Worm (Caenorhabditis elegans) whole organism, mixed stage, embryonic: ENCODE data around the gene Y38H8A.1.

Source experiments
- blmp-1 ChIP-seq: fragments of 150-350 bp; optimal IDR thresholded peaks from 2 replicates; lab custom pipeline; 2014; ENCODE audit warnings: missing biosample characterization, missing genetic modification characterization
- elt-3 ChIP-seq: fragments of 150-350 bp; optimal IDR thresholded peaks from 2 replicates; lab custom pipeline; 2014; ENCODE audit warnings: missing biosample characterization, missing genetic modification characterization
- nhr-12 ChIP-seq: fragments of 150-350 bp; optimal IDR thresholded peaks from 2 replicates; lab custom pipeline; 2014; ENCODE audit warnings: missing biosample characterization, missing genetic modification characterization
- nhr-237 ChIP-seq: fragments of 150-350 bp; optimal IDR thresholded peaks from 2 replicates; lab custom pipeline; 2014; ENCODE audit warnings: missing biosample characterization, missing genetic modification characterization
- nhr-28 ChIP-seq: fragments of 150-350 bp; optimal IDR thresholded peaks from 2 replicates; lab custom pipeline; 2014; ENCODE audit warnings: missing biosample characterization, missing genetic modification characterization
- nhr-76 ChIP-seq: sonication (generic microtip); optimal IDR thresholded peaks from 2 replicates; lab custom pipeline; 2017; ENCODE audit warnings: missing biosample characterization, missing genetic modification characterization
- pha-4 ChIP-seq: fragments of 150-350 bp; optimal IDR thresholded peaks from 2 replicates; lab custom pipeline; 2018; ENCODE audit warnings: missing biosample characterization, missing genetic modification reagents, missing genetic modification characterization
- sptf-1 ChIP-seq: sonication (generic microtip); optimal IDR thresholded peaks from 2 replicates; lab custom pipeline; 2017; ENCODE audit warnings: mild to moderate bottlenecking, missing genetic modification characterization, moderate library complexity, missing compliant biosample characterization

- TF ChIP-seq nhr-28 (tag; lab: Kevin White, UChicago) (no peak), elt-3 (no peak), nhr-76 (tag; lab: Kevin White, UChicago) (no peak), nhr-12 (tag; lab: Kevin White, UChicago) (no peak), pha-4 (no peak), sptf-1 (tag; lab: Kevin White, UChicago) (no peak), nhr-237 (tag; lab: Kevin White, UChicago) (no peak), blmp-1 (tag; lab: Kevin White, UChicago) (no peak)
These were observed 22.6 kb downstream of the Y38H8A.1 start, which contains the start of gene seld-1 for ce11 chrIV:13505144-13505543.
